Fruit fly (Drosophila melanogaster): ENCODE measurements around the gene CG33060.

The CG33060 gene

DNA sequence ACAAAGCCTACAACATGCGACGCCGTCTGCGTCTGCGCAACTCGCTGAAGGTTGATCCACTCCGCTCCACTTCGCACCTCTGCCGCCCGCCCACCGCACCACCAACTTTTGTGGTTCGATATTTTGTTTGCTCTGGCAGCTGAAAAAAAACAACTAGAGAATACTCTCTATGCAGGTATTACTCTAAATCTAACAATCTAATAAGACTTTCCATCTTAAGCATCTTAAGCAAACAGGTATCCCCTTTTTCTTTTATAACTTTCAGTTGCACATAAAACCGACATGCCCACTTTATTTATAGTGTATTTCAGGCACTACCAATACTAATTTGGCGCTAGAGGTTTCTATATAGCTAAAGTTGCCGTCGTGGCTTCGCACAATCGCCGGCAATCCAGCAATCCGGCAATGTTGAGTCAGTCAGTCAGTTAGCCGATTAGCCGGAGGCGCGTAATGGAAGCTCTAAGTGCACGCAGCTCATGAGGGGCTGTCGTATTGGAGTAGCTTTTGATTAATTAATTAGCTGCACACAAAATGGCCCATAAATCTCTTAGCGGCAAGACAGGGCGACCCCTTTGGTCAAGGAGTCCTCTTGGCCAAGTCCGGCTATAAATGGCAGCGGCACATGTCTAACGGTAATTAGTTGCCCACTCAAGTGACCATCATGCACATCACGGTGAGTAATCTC is 2.5 kb upstream of the CG33060 start, which contains the start of gene CG13058:
CG13058 (plus strand) TSS at position 635 of the 685 bp plus-strand sequence.
- no peak for TF ChIP-seq EcR (GFP tag; optimal IDR thresholded peaks at IDR 0.05)
- TF ChIP-seq CG8478 (optimal IDR thresholded peaks at IDR 0.05) = no peak
- no peak for TF ChIP-seq Dll (optimal IDR thresholded peaks at IDR 0.05)
- TF ChIP-seq psq (optimal IDR thresholded peaks at IDR 0.05) = no peak

DNA sequence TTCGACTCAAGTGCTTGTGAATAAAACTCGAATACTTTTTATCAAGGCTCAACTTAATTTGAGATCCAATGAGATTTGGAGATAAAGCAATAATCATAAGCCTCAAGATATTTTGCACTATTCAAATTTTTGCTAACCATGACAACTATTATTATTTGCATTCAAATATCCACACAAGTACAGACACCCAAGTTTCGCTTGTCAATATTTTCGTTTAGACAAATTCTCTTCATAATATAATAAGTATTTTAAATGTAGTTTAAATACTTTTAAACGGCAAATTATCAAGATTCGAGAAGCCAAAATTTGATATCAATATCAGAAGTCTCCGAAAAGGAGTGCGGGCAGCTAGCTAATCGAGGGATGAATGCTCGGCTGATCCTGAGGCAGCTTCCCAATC is 1.3 kb upstream of the CG33060 start, which contains the start of gene CG33061:
CG33061 (plus strand) TSS at position 301 of the 400 bp plus-strand sequence.
- TF ChIP-seq Dll (optimal IDR thresholded peaks at IDR 0.05) (no peak), psq (optimal IDR thresholded peaks at IDR 0.05) (no peak), pan (optimal IDR thresholded peaks at IDR 0.05) (no peak), usp (GFP tag; optimal IDR thresholded peaks at IDR 0.05) (no peak), EcR (GFP tag; optimal IDR thresholded peaks at IDR 0.05) (no peak), CG8478 (optimal IDR thresholded peaks at IDR 0.05) (no peak)

DNA sequence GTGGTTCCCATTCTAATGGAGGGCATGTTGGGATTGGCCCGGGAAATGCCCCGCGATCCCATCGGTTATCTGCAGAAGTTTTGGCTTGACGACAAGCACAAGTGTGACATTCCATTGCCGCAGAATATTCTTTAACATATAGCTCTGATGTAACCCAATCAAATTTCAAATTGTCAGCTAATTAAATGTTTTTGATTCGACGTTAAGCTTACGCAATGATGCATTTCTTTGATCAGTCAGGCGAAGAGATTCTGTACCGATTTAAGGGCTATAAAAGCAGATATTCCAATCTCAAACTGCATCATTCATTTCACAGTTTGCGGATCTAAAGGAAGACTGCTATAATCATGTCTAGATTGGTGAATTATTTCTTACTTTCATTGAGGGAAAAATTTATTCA is 793 bp downstream of the CG33060 start, which contains the start of gene retinin:
retinin (plus strand) TSS at position 301 of the 400 bp plus-strand sequence.
- no peak for TF ChIP-seq usp (GFP tag; optimal IDR thresholded peaks at IDR 0.05)

DNA sequence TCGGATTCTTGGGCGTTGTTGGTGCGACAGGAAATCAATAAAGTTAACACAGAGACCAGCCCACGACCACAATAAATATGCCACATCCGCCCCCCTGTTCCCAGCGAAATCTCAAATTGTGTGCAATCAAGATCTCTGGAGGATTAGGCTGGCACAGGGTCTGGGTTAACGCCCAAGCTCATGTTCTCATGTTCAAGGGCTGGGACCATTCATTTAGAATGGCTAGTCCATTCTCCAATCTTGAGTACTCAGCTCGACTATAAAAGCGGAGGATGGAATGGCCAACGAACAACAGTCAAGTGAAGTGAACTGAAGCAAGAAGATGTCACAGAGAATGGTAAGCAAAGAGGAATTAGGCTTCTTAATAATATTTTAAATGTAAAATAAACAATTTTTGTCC is 2.2 kb downstream of the CG33060 start, which contains the start of gene CG13056:
CG13056 (plus strand) TSS at position 301 of the 400 bp plus-strand sequence.
- no peak for TF ChIP-seq usp (GFP tag; optimal IDR thresholded peaks at IDR 0.05)

DNA sequence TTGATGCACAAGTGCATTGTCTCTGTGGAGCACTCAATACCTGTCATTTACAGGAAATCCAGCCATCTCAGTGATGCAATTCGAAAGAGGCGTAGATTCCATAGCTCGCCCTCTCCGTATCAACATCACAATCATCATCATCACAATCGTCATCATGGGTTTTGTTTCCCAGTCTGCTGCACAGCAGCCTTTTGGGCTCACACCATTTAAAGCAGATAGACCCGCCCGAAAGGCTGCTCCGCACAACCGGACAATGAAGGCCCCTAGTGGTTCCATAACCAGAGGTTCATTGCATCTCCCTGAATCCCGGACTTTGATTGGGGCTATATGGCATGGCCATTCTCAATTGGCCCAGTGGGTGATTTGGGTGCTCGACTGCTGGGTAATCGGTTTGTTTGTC is 4.0 kb downstream of the CG33060 start:
- no peak for TF ChIP-seq EcR (GFP tag; optimal IDR thresholded peaks at IDR 0.05)
- no peak for TF ChIP-seq psq (optimal IDR thresholded peaks at IDR 0.05)
- no peak for TF ChIP-seq pan (optimal IDR thresholded peaks at IDR 0.05)
- no peak for TF ChIP-seq CG8478 (optimal IDR thresholded peaks at IDR 0.05)
- TF ChIP-seq Dll (optimal IDR thresholded peaks at IDR 0.05) = no peak
- TF ChIP-seq usp (GFP tag; optimal IDR thresholded peaks at IDR 0.05) = no peak

DNA sequence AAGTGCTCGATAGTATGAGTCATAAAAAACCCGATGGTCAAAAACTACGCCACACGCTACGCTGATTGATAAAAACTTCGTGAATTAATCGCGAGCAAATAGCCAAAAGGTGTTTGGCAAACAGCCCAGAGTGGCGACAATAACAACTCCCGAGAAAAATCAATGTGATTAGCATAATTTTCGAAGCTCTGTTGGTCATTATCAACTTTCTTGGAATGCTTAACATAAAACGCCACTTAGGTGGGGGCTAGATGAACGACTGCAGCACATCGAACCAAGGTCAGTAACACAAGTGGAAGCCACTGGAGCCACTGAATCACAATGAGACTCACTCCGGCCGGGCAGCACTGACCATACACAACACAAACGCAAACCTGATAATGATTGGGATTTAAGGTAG is 6.9 kb downstream of the CG33060 start:
- TF ChIP-seq psq (optimal IDR thresholded peaks at IDR 0.05) (no peak), Dll (optimal IDR thresholded peaks at IDR 0.05) (no peak), CG8478 (optimal IDR thresholded peaks at IDR 0.05) (no peak), EcR (GFP tag; optimal IDR thresholded peaks at IDR 0.05) (no peak), pan (optimal IDR thresholded peaks at IDR 0.05) (no peak), usp (GFP tag; optimal IDR thresholded peaks at IDR 0.05) (no peak)

DNA sequence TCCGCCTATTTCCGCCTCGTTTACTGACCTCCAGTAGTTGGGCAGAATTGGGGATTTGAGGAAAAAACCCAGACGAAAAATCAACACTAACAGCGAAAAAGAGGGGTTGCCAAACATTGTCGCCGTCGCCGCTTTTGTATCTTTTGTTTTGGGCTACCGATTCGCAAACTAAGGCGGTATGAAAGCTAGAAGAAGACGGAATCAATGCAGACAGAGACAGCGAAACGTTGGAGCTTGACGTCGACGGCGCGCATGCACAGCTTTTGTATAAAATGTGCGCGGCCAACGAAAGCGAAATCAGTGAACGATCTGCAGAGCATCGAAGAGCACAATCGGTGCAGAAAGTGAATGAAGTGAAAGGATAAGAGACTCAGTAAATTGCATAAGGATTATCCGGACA is 7.9 kb downstream of the CG33060 start, which contains the start of gene CG4998:
CG4998 (plus strand) TSS at position 301 of the 400 bp plus-strand sequence.
- no peak for TF ChIP-seq CG8478 (optimal IDR thresholded peaks at IDR 0.05)
- TF ChIP-seq EcR (GFP tag; optimal IDR thresholded peaks at IDR 0.05) = no peak
- TF ChIP-seq usp (GFP tag; optimal IDR thresholded peaks at IDR 0.05) = no peak
- TF ChIP-seq pan (optimal IDR thresholded peaks at IDR 0.05) = no peak
- no peak for TF ChIP-seq psq (optimal IDR thresholded peaks at IDR 0.05)
- no peak for TF ChIP-seq Dll (optimal IDR thresholded peaks at IDR 0.05)

DNA sequence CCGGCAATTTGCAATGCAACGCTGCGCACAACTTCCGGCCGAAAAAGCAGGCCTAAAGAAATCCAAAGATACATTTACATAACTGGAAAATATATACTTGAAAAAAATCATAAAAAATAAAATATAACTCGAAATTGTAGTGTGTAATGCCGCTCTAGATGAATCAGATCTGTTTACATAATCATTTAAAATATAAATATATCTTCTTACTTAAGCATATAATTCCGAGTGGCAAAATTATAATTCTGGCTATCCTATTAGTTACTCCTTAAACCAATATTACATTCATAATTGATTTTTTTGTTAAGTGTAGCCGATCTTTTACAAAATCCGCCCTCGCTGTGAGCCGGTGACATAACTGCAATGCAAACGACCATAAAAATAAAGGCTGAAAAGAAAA is 8.6 kb downstream of the CG33060 start:
- TF ChIP-seq Dll (optimal IDR thresholded peaks at IDR 0.05) = no peak
- TF ChIP-seq usp (GFP tag; optimal IDR thresholded peaks at IDR 0.05) = no peak
- TF ChIP-seq psq (optimal IDR thresholded peaks at IDR 0.05) = no peak
- no peak for TF ChIP-seq pan (optimal IDR thresholded peaks at IDR 0.05)
- no peak for TF ChIP-seq EcR (GFP tag; optimal IDR thresholded peaks at IDR 0.05)
- no peak for TF ChIP-seq CG8478 (optimal IDR thresholded peaks at IDR 0.05)

DNA sequence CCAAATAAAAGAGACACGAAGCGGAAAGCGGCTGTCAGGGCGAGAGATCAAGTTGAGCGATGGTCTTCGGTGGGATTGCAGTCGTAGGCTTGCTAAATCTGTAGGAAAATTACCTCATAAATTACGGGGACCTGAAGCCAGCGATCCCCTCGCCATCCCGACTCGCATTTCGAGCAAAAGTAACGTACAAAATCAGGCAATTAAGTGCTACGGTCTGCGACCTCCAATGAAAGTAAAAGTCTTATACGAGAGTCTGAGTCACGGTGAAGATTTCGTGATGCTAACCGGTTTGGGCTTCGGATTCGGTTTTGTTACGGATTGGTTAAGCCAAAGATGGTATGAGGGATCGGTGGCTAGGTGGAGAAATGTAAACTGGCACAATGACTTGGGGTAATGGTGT is 9.0 kb downstream of the CG33060 start:
- TF ChIP-seq psq (optimal IDR thresholded peaks at IDR 0.05) (no peak), EcR (GFP tag; optimal IDR thresholded peaks at IDR 0.05) (no peak), pan (optimal IDR thresholded peaks at IDR 0.05) (no peak), usp (GFP tag; optimal IDR thresholded peaks at IDR 0.05) (no peak), Dll (optimal IDR thresholded peaks at IDR 0.05) (no peak), CG8478 (optimal IDR thresholded peaks at IDR 0.05) (no peak)

DNA sequence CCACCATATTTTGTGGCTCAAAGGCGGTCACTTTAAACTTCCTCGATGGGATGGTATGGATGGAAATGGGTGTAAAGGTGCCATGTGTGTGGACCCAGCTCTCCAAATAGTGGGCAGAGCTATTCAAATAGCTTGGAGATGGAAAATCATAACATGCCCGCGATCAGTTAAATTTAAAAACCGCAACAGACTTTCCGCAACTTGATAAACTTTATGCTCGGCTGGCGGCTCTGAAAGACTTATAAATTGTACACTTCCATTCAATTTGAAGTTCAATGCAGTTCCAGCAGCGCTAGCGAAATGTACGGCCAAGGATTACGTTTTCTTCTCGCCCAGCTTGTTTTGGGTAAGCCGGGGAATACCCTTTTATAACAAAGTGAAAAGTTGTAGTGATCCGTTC is 15.2 kb downstream of the CG33060 start, which contains the start of gene CG33257:
CG33257 (plus strand) TSS at position 301 of the 400 bp plus-strand sequence.
- TF ChIP-seq pan (optimal IDR thresholded peaks at IDR 0.05) = no peak
- TF ChIP-seq psq (optimal IDR thresholded peaks at IDR 0.05) = no peak
- TF ChIP-seq Dll (optimal IDR thresholded peaks at IDR 0.05) = no peak
- TF ChIP-seq CG8478 (optimal IDR thresholded peaks at IDR 0.05) = no peak
- no peak for TF ChIP-seq usp (GFP tag; optimal IDR thresholded peaks at IDR 0.05)

DNA sequence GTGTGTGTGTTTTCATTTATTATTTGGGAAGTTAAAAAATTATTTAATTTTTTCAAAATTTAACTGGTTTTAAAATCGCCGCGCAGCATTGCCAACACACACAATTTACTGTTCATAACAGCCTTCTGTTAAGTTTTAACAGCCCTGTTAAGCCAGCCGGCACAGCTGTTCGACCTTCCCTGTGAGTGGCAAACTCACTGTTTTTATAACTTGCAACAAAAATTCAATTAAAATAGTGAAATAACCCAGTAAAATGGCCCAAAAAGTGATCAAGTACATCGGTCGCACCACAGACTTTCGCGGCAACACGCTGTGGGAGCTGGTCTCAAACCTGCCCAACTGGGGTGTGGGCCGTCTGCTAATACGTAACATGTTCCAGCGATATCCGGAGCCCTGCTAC is 17.1 kb downstream of the CG33060 start, which contains the start of gene mRpS34:
mRpS34 (plus strand) TSS at position 161 of the 400 bp plus-strand sequence.
- TF ChIP-seq psq (optimal IDR thresholded peaks at IDR 0.05) (no peak), usp (GFP tag; optimal IDR thresholded peaks at IDR 0.05) (no peak), pan (optimal IDR thresholded peaks at IDR 0.05) (no peak), Dll (optimal IDR thresholded peaks at IDR 0.05) (no peak), EcR (GFP tag; optimal IDR thresholded peaks at IDR 0.05) (no peak), CG8478 (optimal IDR thresholded peaks at IDR 0.05) (no peak)

DNA sequence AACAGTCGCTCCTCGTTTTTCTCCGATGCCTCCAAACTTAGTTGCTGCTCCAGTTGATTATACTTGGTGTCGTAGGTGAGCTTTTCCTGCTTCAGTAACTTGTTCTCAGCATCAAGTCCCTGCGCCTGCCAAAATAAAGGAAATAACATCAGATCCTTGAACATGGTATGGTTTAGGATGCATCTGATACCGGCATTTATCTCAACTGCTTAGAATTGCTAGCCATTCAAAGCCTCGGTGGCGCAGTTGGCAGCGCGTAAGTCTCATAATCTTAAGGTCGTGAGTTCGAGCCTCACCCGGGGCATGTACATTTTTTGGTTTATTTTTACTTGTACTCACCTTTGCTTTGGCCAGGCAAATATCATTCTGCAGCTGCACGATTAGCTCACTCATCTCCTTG is 18.8 kb downstream of the CG33060 start:
- TF ChIP-seq EcR (GFP tag; optimal IDR thresholded peaks at IDR 0.05) = no peak
- TF ChIP-seq usp (GFP tag; optimal IDR thresholded peaks at IDR 0.05) = no peak
- TF ChIP-seq Dll (optimal IDR thresholded peaks at IDR 0.05) = no peak
- TF ChIP-seq CG8478 (optimal IDR thresholded peaks at IDR 0.05) = no peak
- TF ChIP-seq pan (optimal IDR thresholded peaks at IDR 0.05) = no peak
- TF ChIP-seq psq (optimal IDR thresholded peaks at IDR 0.05) = no peak

Measured in whole organism.